Worm (Caenorhabditis elegans) whole organism, early embryonic: ENCODE measurements around the gene ZC443.4.

Experiments used
- B0310.2 ChIP-seq: sonication (generic microtip); optimal IDR thresholded peaks from 2 replicates; lab custom pipeline; 2016; ENCODE audit warnings: mild to moderate bottlenecking, missing genetic modification characterization, missing compliant biosample characterization
- F13C5.2 ChIP-seq: sonication (generic microtip); optimal IDR thresholded peaks from 2 replicates; lab custom pipeline; 2017; ENCODE audit warnings: mild to moderate bottlenecking, missing genetic modification characterization, inconsistent platforms, missing compliant biosample characterization
- aly-1 ChIP-seq: sonication (generic microtip); optimal IDR thresholded peaks from 2 replicates; lab custom pipeline; 2016; ENCODE audit warnings: missing genetic modification characterization, missing compliant biosample characterization
- ama-1 ChIP-seq: fragments of 150-350 bp; optimal IDR thresholded peaks from 2 replicates; lab custom pipeline; 2014
- ceh-13 ChIP-seq: fragments of 200-800 bp; sonication (Bioruptor generic); optimal IDR thresholded peaks from 2 replicates; lab custom pipeline; 2018; ENCODE audit warnings: mild to moderate bottlenecking, missing genetic modification characterization, missing compliant biosample characterization
- ceh-36 ChIP-seq: sonication (generic microtip); optimal IDR thresholded peaks from 2 replicates; lab custom pipeline; 2016; ENCODE audit warnings: missing genetic modification characterization, inconsistent platforms, missing compliant biosample characterization
- flt-1 ChIP-seq: fragments of 200-800 bp; sonication (Bioruptor generic); IDR thresholded peaks from 2 replicates; pipeline ENCODE4 v1.3.6; 2022; ENCODE audit warnings: missing genetic modification characterization, missing compliant biosample characterization
- hmbx-1 ChIP-seq: sonication (generic microtip); optimal IDR thresholded peaks from 2 replicates; lab custom pipeline; 2016; ENCODE audit warnings: mild to moderate bottlenecking, missing genetic modification characterization, missing compliant biosample characterization
- hmg-4 ChIP-seq: fragments of 200-800 bp; sonication (Bioruptor generic); optimal IDR thresholded peaks from 2 replicates; lab custom pipeline; 2018; ENCODE audit warnings: mild to moderate bottlenecking, missing genetic modification characterization, missing compliant biosample characterization
- hnd-1 ChIP-seq: sonication (generic microtip); optimal IDR thresholded peaks from 2 replicates; lab custom pipeline; 2016; ENCODE audit warnings: missing genetic modification characterization, missing compliant biosample characterization
- pes-1 ChIP-seq: fragments of 200-800 bp; sonication (Bioruptor generic); IDR thresholded peaks from 2 replicates; pipeline ENCODE4 v1.3.6; 2022; ENCODE audit warnings: missing genetic modification reagents, missing genetic modification characterization, missing compliant biosample characterization
- sea-1 ChIP-seq: fragments of 200-800 bp; sonication (Bioruptor generic); conservative IDR thresholded peaks from 2 replicates; pipeline ENCODE4 v1.3.6; 2022; ENCODE audit warnings: missing genetic modification characterization, missing compliant biosample characterization
- tbx-37 ChIP-seq: fragments of 200-800 bp; sonication (Bioruptor generic); conservative IDR thresholded peaks from 2 replicates; pipeline ENCODE4 v1.3.6; 2022; ENCODE audit warnings: missing genetic modification reagents, missing genetic modification characterization, missing compliant biosample characterization

- no peak for TF ChIP-seq hmbx-1 (tag; lab: Kevin White, UChicago)
- no peak for TF ChIP-seq ama-1 (lab: Kevin White, UChicago)
- no peak for TF ChIP-seq flt-1 (GFP tag; lab: Robert Waterston, UW)
- no peak for TF ChIP-seq sea-1
- TF ChIP-seq ceh-36 (tag; lab: Kevin White, UChicago), result no peak
- no peak for TF ChIP-seq B0310.2 (tag; lab: Kevin White, UChicago)
- no peak for TF ChIP-seq ceh-13 (GFP tag; lab: Kevin White, UChicago)
- TF ChIP-seq hmg-4 (GFP tag; lab: Kevin White, UChicago), result no peak
- no peak for TF ChIP-seq aly-1
- TF ChIP-seq hnd-1 (tag; lab: Kevin White, UChicago), result no peak
- no peak for TF ChIP-seq tbx-37 (GFP tag; lab: Robert Waterston, UW)
- no peak for TF ChIP-seq F13C5.2 (tag; lab: Kevin White, UChicago)
- TF ChIP-seq pes-1 (GFP tag; lab: Robert Waterston, UW), result no peak
These were observed 19.5 kb downstream of the ZC443.4 start, which contains the start of gene ugt-3 for ce11 chrV:12800171-12800570.
